Fruit fly (Drosophila melanogaster) whole organism, embryonic: ENCODE measurements around the gene waw.

Experiments
- Abd-B ChIP-seq: fragments of 200-800 bp; sonication (Bioruptor generic); optimal IDR thresholded peaks from 2 replicates; lab custom pipeline; 2018; ENCODE audit warnings: missing biosample characterization, mild to moderate bottlenecking, missing genetic modification characterization, moderate library complexity
- Bteb2 ChIP-seq: fragments of 200-800 bp; sonication (Bioruptor generic); optimal IDR thresholded peaks from 2 replicates; lab custom pipeline; 2016; ENCODE audit warnings: missing biosample characterization, missing genetic modification characterization
- CG11093 ChIP-seq: fragments of 200-800 bp; sonication (Bioruptor generic); IDR thresholded peaks from 3 replicates; pipeline ENCODE4 v1.3.6; 2022; ENCODE audit warnings: missing biosample characterization, missing genetic modification characterization
- CG12236 ChIP-seq: fragments of 200-800 bp; sonication (Bioruptor generic); optimal IDR thresholded peaks from 2 replicates; lab custom pipeline; 2016; ENCODE audit warnings: missing biosample characterization, missing genetic modification characterization
- CG12391 ChIP-seq: fragments of 200-800 bp; sonication (Bioruptor generic); optimal IDR thresholded peaks from 3 replicates; lab custom pipeline; 2018; ENCODE audit warnings: missing biosample characterization, mild to moderate bottlenecking, missing genetic modification characterization, moderate library complexity
- CG15073 ChIP-seq: fragments of 200-800 bp; sonication (Bioruptor generic); optimal IDR thresholded peaks from 2 replicates; lab custom pipeline; 2016; ENCODE audit warnings: missing biosample characterization, missing genetic modification characterization
- CG15514 ChIP-seq: fragments of 200-800 bp; sonication (Bioruptor generic); optimal IDR thresholded peaks from 3 replicates; lab custom pipeline; 2017; ENCODE audit warnings: missing biosample characterization, missing genetic modification characterization, mild to moderate bottlenecking, moderate library complexity, missing genetic modification reagents
- CG15601 ChIP-seq: fragments of 200-800 bp; sonication (Bioruptor generic); optimal IDR thresholded peaks from 3 replicates; lab custom pipeline; 2019; ENCODE audit warnings: missing biosample characterization, mild to moderate bottlenecking, missing genetic modification characterization, moderate library complexity
- CG17328 ChIP-seq: fragments of 200-800 bp; sonication (Bioruptor generic); IDR thresholded peaks from 2 replicates; pipeline ENCODE4 v1.3.6; 2022; ENCODE audit warnings: missing biosample characterization, missing genetic modification characterization
- CG17912 ChIP-seq: fragments of 200-800 bp; sonication (Bioruptor generic); optimal IDR thresholded peaks from 2 replicates; lab custom pipeline; 2018; ENCODE audit warnings: missing biosample characterization, mild to moderate bottlenecking, missing genetic modification characterization
- CG1832 ChIP-seq: fragments of 200-800 bp; sonication (Bioruptor generic); optimal IDR thresholded peaks from 2 replicates; lab custom pipeline; 2017; ENCODE audit warnings: missing biosample characterization, mild to moderate bottlenecking, missing genetic modification characterization, inconsistent platforms
- CG18476 ChIP-seq: fragments of 200-800 bp; sonication (Bioruptor generic); optimal IDR thresholded peaks from 2 replicates; lab custom pipeline; 2016; ENCODE audit warnings: missing biosample characterization, mild to moderate bottlenecking, missing genetic modification characterization
- CG2712 ChIP-seq: fragments of 200-800 bp; optimal IDR thresholded peaks from 3 replicates; lab custom pipeline; 2019; ENCODE audit warnings: missing biosample characterization, mild to moderate bottlenecking, missing genetic modification characterization, moderate library complexity
- CG30403 ChIP-seq: fragments of 200-800 bp; sonication (Bioruptor generic); optimal IDR thresholded peaks from 3 replicates; lab custom pipeline; 2016; ENCODE audit warnings: missing biosample characterization, missing genetic modification characterization
- CG32767 ChIP-seq: fragments of 200-800 bp; sonication (Bioruptor generic); IDR thresholded peaks from 2 replicates; pipeline ENCODE4 v1.3.6; 2022; ENCODE audit warnings: missing biosample characterization, missing genetic modification characterization
- CG4617 ChIP-seq: fragments of 200-800 bp; sonication (Bioruptor generic); optimal IDR thresholded peaks from 3 replicates; lab custom pipeline; 2016; ENCODE audit warnings: missing biosample characterization, missing genetic modification characterization, borderline replicate concordance
- CG4854 ChIP-seq: fragments of 200-800 bp; sonication (Bioruptor generic); optimal IDR thresholded peaks from 2 replicates; lab custom pipeline; 2016; ENCODE audit warnings: missing biosample characterization, missing genetic modification characterization, inconsistent platforms
- CG6765 ChIP-seq: fragments of 200-800 bp; sonication (Bioruptor generic); optimal IDR thresholded peaks from 3 replicates; lab custom pipeline; 2017; ENCODE audit warnings: missing biosample characterization, mild to moderate bottlenecking, missing genetic modification characterization
- CG6791 ChIP-seq: fragments of 200-800 bp; sonication (Bioruptor generic); IDR thresholded peaks from 3 replicates; pipeline ENCODE4 v1.3.6; 2022; ENCODE audit warnings: missing biosample characterization, missing genetic modification characterization; ENCODE audit not compliant: partially characterized antibody
- CG6854 ChIP-seq: fragments of 200-800 bp; sonication (Bioruptor generic); optimal IDR thresholded peaks from 3 replicates; lab custom pipeline; 2017; ENCODE audit warnings: missing biosample characterization, mild to moderate bottlenecking, missing genetic modification characterization
- CG7556 ChIP-seq: fragments of 200-800 bp; sonication (Bioruptor generic); optimal IDR thresholded peaks from 2 replicates; lab custom pipeline; 2017; ENCODE audit warnings: missing biosample characterization, mild to moderate bottlenecking, missing genetic modification characterization
- CG7928 ChIP-seq: fragments of 200-800 bp; sonication (Bioruptor generic); optimal IDR thresholded peaks from 2 replicates; lab custom pipeline; 2017; ENCODE audit warnings: missing biosample characterization, mild to moderate bottlenecking, missing genetic modification characterization
- Doc2 ChIP-seq: fragments of 200-800 bp; sonication (Bioruptor generic); IDR thresholded peaks from 2 replicates; pipeline ENCODE4 v1.3.6; 2022; ENCODE audit warnings: missing biosample characterization, missing genetic modification characterization
- Fer1 ChIP-seq: fragments of 200-800 bp; sonication (Bioruptor generic); optimal IDR thresholded peaks from 2 replicates; lab custom pipeline; 2017; ENCODE audit warnings: missing biosample characterization, mild to moderate bottlenecking, missing genetic modification characterization
- Gug ChIP-seq: fragments of 200-800 bp; sonication (Bioruptor generic); IDR thresholded peaks from 4 replicates; pipeline ENCODE4 v1.3.6; 2022; ENCODE audit warnings: missing biosample characterization, missing genetic modification characterization
- HHEX ChIP-seq: fragments of 200-800 bp; sonication (Bioruptor generic); optimal IDR thresholded peaks from 3 replicates; lab custom pipeline; 2017; ENCODE audit warnings: missing biosample characterization, mild to moderate bottlenecking, missing genetic modification characterization, missing genetic modification reagents
- HLHmδ ChIP-seq: fragments of 200-800 bp; sonication (Bioruptor generic); optimal IDR thresholded peaks from 2 replicates; lab custom pipeline; 2018; ENCODE audit warnings: missing biosample characterization, mild to moderate bottlenecking, missing genetic modification characterization, moderate library complexity
- Hr78 ChIP-seq, 2 experiments: fragments of 200-800 bp in 1 of 2; fragments of >200 bp in 1 of 2; sonication (Bioruptor generic) in 1 of 2; optimal IDR thresholded peaks; 2 replicates each; lab custom pipeline; 2017 to 2019; ENCODE audit warnings: missing biosample characterization in 2 of 2, missing genetic modification characterization in 2 of 2, mild to moderate bottlenecking in 1 of 2, moderate library complexity in 1 of 2
- Mrtf ChIP-seq: fragments of 200-800 bp; sonication (Bioruptor generic); IDR thresholded peaks from 3 replicates; pipeline ENCODE4 v1.3.6; 2022; ENCODE audit warnings: missing biosample characterization, missing genetic modification characterization
- NC2α ChIP-seq: fragments of 200-800 bp; sonication (Bioruptor generic); optimal IDR thresholded peaks from 2 replicates; lab custom pipeline; 2016; ENCODE audit warnings: missing biosample characterization, missing genetic modification characterization
- NK7.1 ChIP-seq: fragments of 200-800 bp; sonication (Bioruptor generic); optimal IDR thresholded peaks from 3 replicates; lab custom pipeline; 2016; ENCODE audit warnings: missing biosample characterization, missing genetic modification characterization
- Nf-YA ChIP-seq: fragments of 200-800 bp; sonication (Bioruptor generic); IDR thresholded peaks from 2 replicates; pipeline ENCODE4 v1.3.6; 2022; ENCODE audit warnings: missing biosample characterization, missing genetic modification characterization
- YL-1 ChIP-seq: fragments of 200-800 bp; sonication (Bioruptor generic); optimal IDR thresholded peaks from 3 replicates; lab custom pipeline; 2017; ENCODE audit warnings: missing biosample characterization, mild to moderate bottlenecking, missing genetic modification characterization
- al ChIP-seq: fragments of 200-800 bp; sonication (Bioruptor generic); IDR thresholded peaks from 2 replicates; pipeline ENCODE4 v1.3.6; 2022; ENCODE audit warnings: missing biosample characterization, missing genetic modification characterization
- ase ChIP-seq: fragments of 200-800 bp; sonication (Bioruptor generic); IDR thresholded peaks from 3 replicates; pipeline ENCODE4 v1.3.6; 2022; ENCODE audit warnings: missing biosample characterization, missing genetic modification characterization
- cg ChIP-seq: fragments of 200-800 bp; sonication (Bioruptor generic); optimal IDR thresholded peaks from 3 replicates; lab custom pipeline; 2019; ENCODE audit warnings: missing biosample characterization, mild to moderate bottlenecking, missing genetic modification characterization, moderate library complexity
- dan ChIP-seq: fragments of 200-800 bp; sonication (Bioruptor generic); IDR thresholded peaks from 2 replicates; pipeline ENCODE4 v1.3.6; 2022; ENCODE audit warnings: missing biosample characterization, missing genetic modification characterization
- exex ChIP-seq: fragments of 200-800 bp; sonication (Bioruptor generic); optimal IDR thresholded peaks from 4 replicates; lab custom pipeline; 2018; ENCODE audit warnings: missing biosample characterization, mild to moderate bottlenecking, missing genetic modification characterization, moderate library complexity
- ftz-f1 ChIP-seq: fragments of 200-800 bp; sonication (Bioruptor generic); optimal IDR thresholded peaks from 2 replicates; lab custom pipeline; 2016; ENCODE audit warnings: missing biosample characterization, missing genetic modification characterization
- h ChIP-seq: fragments of >200 bp; optimal IDR thresholded peaks from 2 replicates; lab custom pipeline; 2017
- insv ChIP-seq, 2 experiments: fragments of 200-800 bp; sonication (Bioruptor generic); optimal IDR thresholded peaks; 3 replicates each; lab custom pipeline; 2016 to 2018; ENCODE audit warnings: missing biosample characterization in 2 of 2, missing genetic modification characterization in 2 of 2
- klu ChIP-seq: fragments of 200-800 bp; sonication (Bioruptor generic); IDR thresholded peaks from 2 replicates; pipeline ENCODE4 v1.3.6; 2022; ENCODE audit warnings: missing biosample characterization, missing genetic modification characterization
- prd ChIP-seq, 3 experiments: fragments of >200 bp in 2 of 3; fragments of 200-800 bp in 1 of 3; sonication (Bioruptor generic) in 1 of 3; optimal IDR thresholded peaks in 2 of 3; IDR thresholded peaks in 1 of 3; 2 replicates in 2 of 3; 3 replicates in 1 of 3; pipeline versions ENCODE4 v1.3.6 to Lab custom; 2017 to 2022; ENCODE audit warnings: missing biosample characterization in 1 of 3, missing genetic modification characterization in 1 of 3
- scrt ChIP-seq: fragments of 200-800 bp; sonication (Bioruptor generic); optimal IDR thresholded peaks from 2 replicates; lab custom pipeline; 2018; ENCODE audit warnings: missing biosample characterization, mild to moderate bottlenecking, missing genetic modification characterization, moderate library complexity
- slbo ChIP-seq: fragments of 200-800 bp; sonication (Bioruptor generic); IDR thresholded peaks from 2 replicates; pipeline ENCODE4 v1.3.6; 2022; ENCODE audit warnings: missing biosample characterization, missing genetic modification characterization
- sr ChIP-seq: fragments of 200-800 bp; sonication (Bioruptor generic); IDR thresholded peaks from 3 replicates; pipeline ENCODE4 v1.3.6; 2022; ENCODE audit warnings: missing biosample characterization, missing genetic modification characterization
- twi ChIP-seq: fragments of 200-800 bp; optimal IDR thresholded peaks from 2 replicates; lab custom pipeline; 2019; ENCODE audit warnings: missing biosample characterization, mild to moderate bottlenecking, missing genetic modification characterization, moderate library complexity
- tx ChIP-seq: fragments of 200-800 bp; sonication (Bioruptor generic); optimal IDR thresholded peaks from 2 replicates; lab custom pipeline; 2016; ENCODE audit warnings: missing biosample characterization, missing genetic modification characterization
- vvl ChIP-seq: fragments of 200-800 bp; sonication (Bioruptor generic); IDR thresholded peaks from 2 replicates; pipeline ENCODE4 v1.3.6; 2022; ENCODE audit warnings: missing biosample characterization, missing genetic modification characterization
- zen2 ChIP-seq: fragments of 200-800 bp; sonication (Bioruptor generic); IDR thresholded peaks from 3 replicates; pipeline ENCODE4 v1.3.6; 2022; ENCODE audit warnings: missing biosample characterization, missing genetic modification characterization; ENCODE audit not compliant: partially characterized antibody

The waw gene

dm6 chrX:21375595-21376047, 12.8 kb downstream of the waw start (continued):
- peak; percentile 2 for TF ChIP-seq CG6854
- no peak for TF ChIP-seq twi (tag; lab: Kevin White, UChicago)
- TF ChIP-seq Nf-YA: no peak
- TF ChIP-seq CG7928 (GFP tag; lab: Kevin White, UChicago): no peak
- 0 out of 3 replicates have a peak, but pooled peaks have one; percentile 42 for TF ChIP-seq Mrtf
- TF ChIP-seq exex: no peak
- TF ChIP-seq h: no peak
- TF ChIP-seq Gug (GFP tag; lab: Robert Waterston, UW): peak; percentile 36; the same call in 1 of the 4 replicates
- no peak for TF ChIP-seq CG4617 (GFP tag; lab: Kevin White, UChicago)
- TF ChIP-seq CG15514 (GFP tag; lab: Kevin White, UChicago): peak; percentile 34
- TF ChIP-seq prd (optimal IDR thresholded peaks at IDR 0.05; lab: Kevin White, UChicago): no peak
- 0 out of 3 replicates have a peak, but pooled peaks have one; percentile 37 for TF ChIP-seq prd (GFP tag; IDR thresholded peaks at IDR 0.05; lab: Robert Waterston, UW)
- TF ChIP-seq CG18476: no peak
- TF ChIP-seq klu (GFP tag; lab: Robert Waterston, UW): no peak
- no peak for TF ChIP-seq CG15601 (tag; lab: Kevin White, UChicago)
- peak; percentile 52 for TF ChIP-seq HHEX
- TF ChIP-seq insv (GFP tag; optimal IDR thresholded peaks at IDR 0.05; lab: Kevin White, UChicago): no peak
- TF ChIP-seq ftz-f1 (GFP tag; lab: Kevin White, UChicago): no peak
- TF ChIP-seq Bteb2 (GFP tag; lab: Kevin White, UChicago): no peak
- no peak for TF ChIP-seq CG32767
- peak; percentile 40 for TF ChIP-seq CG2712 (tag; lab: Kevin White, UChicago)
- peak; percentile 44 for TF ChIP-seq CG30403 (GFP tag; lab: Kevin White, UChicago)
- no peak for TF ChIP-seq dan (GFP tag; lab: Robert Waterston, UW)
- peak; percentile 59 for TF ChIP-seq Fer1 (GFP tag; lab: Kevin White, UChicago)
- no peak for TF ChIP-seq CG15073
- no peak for TF ChIP-seq NC2α
- no peak for TF ChIP-seq zen2
- TF ChIP-seq CG17912 (GFP tag; lab: Kevin White, UChicago): no peak
- peak; percentile 2 for TF ChIP-seq scrt (GFP tag; lab: Kevin White, UChicago)
- peak; percentile 8 for TF ChIP-seq YL-1 (GFP tag; lab: Kevin White, UChicago)
- peak; percentile 46; the same call in 1 of the 2 replicates for TF ChIP-seq vvl (GFP tag; lab: Robert Waterston, UW)
- no peak for TF ChIP-seq tx (GFP tag; lab: Kevin White, UChicago)
- no peak for TF ChIP-seq CG17328 (GFP tag; lab: Robert Waterston, UW)
- TF ChIP-seq sr (GFP tag; lab: Robert Waterston, UW): no peak
- no peak for TF ChIP-seq Doc2 (GFP tag; lab: Robert Waterston, UW)
- TF ChIP-seq Hr78 (GFP tag; optimal IDR thresholded peaks at IDR 0.05; lab: Kevin White, UChicago): no peak
- no peak for TF ChIP-seq CG11093 (GFP tag; lab: Robert Waterston, UW)
- 0 out of 2 replicates have a peak, but pooled peaks have one; percentile 24 for TF ChIP-seq al (GFP tag; lab: Robert Waterston, UW)
- no peak for TF ChIP-seq CG4854 (GFP tag; lab: Kevin White, UChicago)
- TF ChIP-seq HLHmδ (GFP tag; lab: Kevin White, UChicago): no peak
- TF ChIP-seq ase (GFP tag; lab: Robert Waterston, UW): no peak
- TF ChIP-seq CG7556 (GFP tag; lab: Kevin White, UChicago): peak; percentile 70
- no peak for TF ChIP-seq CG1832 (GFP tag; lab: Kevin White, UChicago)
- no peak for TF ChIP-seq CG12236 (GFP tag; lab: Kevin White, UChicago)
- peak; percentile 37 for TF ChIP-seq CG12391 (tag; lab: Kevin White, UChicago)
- no peak for TF ChIP-seq CG6765 (GFP tag; lab: Kevin White, UChicago)
- no peak for TF ChIP-seq CG6791
- peak; percentile 63 for TF ChIP-seq slbo (GFP tag; lab: Robert Waterston, UW)
- TF ChIP-seq NK7.1: no peak
- TF ChIP-seq Abd-B (GFP tag; lab: Kevin White, UChicago): no peak
- TF ChIP-seq cg: no peak
